Worm (Caenorhabditis elegans): ENCODE measurements around the gene emc-5.

emc-5 gene

ce11 chrII:11467541-11467940, 29.0 kb upstream of the emc-5 start, which contains the start of gene klp-17:
klp-17 (minus strand) TSS chrII:11467641.
- no peak for TF ChIP-seq tbx-2 (tag; optimal IDR thresholded peaks at IDR 0.05)
- no peak for TF ChIP-seq K09A11.1 (tag; optimal IDR thresholded peaks at IDR 0.05; ENCODE audit: insufficient read depth)
- no peak for TF ChIP-seq fkh-10 (GFP tag; optimal IDR thresholded peaks at IDR 0.05)
- no peak for TF ChIP-seq pag-3 (tag; optimal IDR thresholded peaks at IDR 0.05; ENCODE audit: borderline replicate concordance)
- no peak for TF ChIP-seq ets-4 (tag; optimal IDR thresholded peaks at IDR 0.05)
- no peak for TF ChIP-seq odd-2 (tag; optimal IDR thresholded peaks at IDR 0.05)

DNA sequence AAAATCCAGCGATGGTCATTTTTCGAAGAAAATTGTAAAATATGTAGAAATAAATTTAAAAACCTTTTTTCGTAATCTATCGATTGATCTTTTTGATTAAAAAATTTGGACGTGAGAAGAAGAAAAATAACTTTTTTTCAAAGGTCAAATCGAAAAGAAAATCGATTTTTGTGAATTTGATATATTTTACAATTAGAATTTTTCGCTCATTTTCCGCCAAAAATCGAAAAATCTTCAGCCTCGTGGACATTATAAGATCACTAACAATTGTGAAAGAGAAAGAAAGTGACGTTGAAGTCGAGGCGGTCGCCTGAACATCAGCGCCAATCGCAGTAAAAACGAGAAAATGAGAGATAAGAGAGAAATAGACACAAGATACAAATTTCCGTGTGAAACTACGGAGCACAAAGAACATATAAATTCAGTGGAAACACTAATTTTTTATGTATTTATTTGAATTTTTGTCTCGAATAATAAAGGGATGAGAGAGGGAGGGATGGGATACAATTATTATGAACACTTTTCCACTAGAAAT, 26.9 kb upstream of the emc-5 start, which contains the start of gene cisd-1:
Gene cisd-1 (minus strand): TSS at position 51 of the 535 bp plus-strand sequence.
- TF ChIP-seq sdc-2 (tag; optimal IDR thresholded peaks at IDR 0.05) (no peak), nfya-1 (tag; optimal IDR thresholded peaks at IDR 0.05) (no peak), elt-2 (tag; optimal IDR thresholded peaks at IDR 0.05) (no peak), fkh-6 (tag; optimal IDR thresholded peaks at IDR 0.05) (no peak), ceh-31 (tag; optimal IDR thresholded peaks at IDR 0.05) (no peak), madf-2 (tag; optimal IDR thresholded peaks at IDR 0.05) (no peak), unc-3 (GFP tag; conservative IDR thresholded peaks at IDR 0.05) (no peak), unc-3 (tag; optimal IDR thresholded peaks at IDR 0.05) (no peak), ref-2 (tag; optimal IDR thresholded peaks at IDR 0.05) (no peak), ceh-9 (tag; optimal IDR thresholded peaks at IDR 0.05) (no peak), pat-9 (tag; optimal IDR thresholded peaks at IDR 0.05) (no peak), che-1 (tag; optimal IDR thresholded peaks at IDR 0.05) (no peak), unc-42 (tag; optimal IDR thresholded peaks at IDR 0.05) (no peak), fkh-10 (GFP tag; optimal IDR thresholded peaks at IDR 0.05) (no peak), hlh-6 (tag; optimal IDR thresholded peaks at IDR 0.05) (no peak), pha-2 (tag; optimal IDR thresholded peaks at IDR 0.05) (no peak), K09A11.1 (tag; optimal IDR thresholded peaks at IDR 0.05; ENCODE audit: insufficient read depth) (no peak), ceh-19 (GFP tag; optimal IDR thresholded peaks at IDR 0.05) (no peak), ceh-22 (tag; optimal IDR thresholded peaks at IDR 0.05) (no peak), nhr-232 (tag; optimal IDR thresholded peaks at IDR 0.05) (no peak)

DNA sequence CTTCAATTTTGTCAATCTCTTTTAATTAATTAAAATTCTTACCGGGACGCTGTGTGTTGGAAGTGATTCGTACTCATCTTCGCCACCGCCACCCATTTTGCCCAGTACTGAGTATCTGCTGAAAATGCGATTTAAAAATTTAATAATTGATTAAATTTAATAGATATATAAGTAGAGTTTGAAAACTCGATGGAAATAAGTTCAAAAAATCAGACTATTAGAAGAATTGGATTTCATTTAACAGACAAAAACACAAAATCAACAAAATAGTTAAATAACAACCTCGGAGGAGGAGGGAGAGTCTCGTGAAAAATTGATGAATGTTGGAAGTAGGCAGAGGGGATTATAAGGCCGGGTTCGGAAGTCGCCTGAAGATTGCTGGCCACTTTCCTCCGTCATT, 24.7 kb upstream of the emc-5 start, which contains the start of gene mfn-1:
Gene mfn-1 (minus strand): TSS at position 101 of the 400 bp plus-strand sequence.
- TF ChIP-seq che-1 (tag; optimal IDR thresholded peaks at IDR 0.05) (no peak), lin-11 (tag; optimal IDR thresholded peaks at IDR 0.05) (no peak), ceh-19 (GFP tag; optimal IDR thresholded peaks at IDR 0.05) (no peak), T23F11.4 (GFP tag; optimal IDR thresholded peaks at IDR 0.05) (no peak), mec-3 (tag; optimal IDR thresholded peaks at IDR 0.05; ENCODE audit: borderline replicate concordance) (no peak), odd-2 (tag; optimal IDR thresholded peaks at IDR 0.05) (no peak)

- peak; percentile 75 for TF ChIP-seq elt-2 (tag; optimal IDR thresholded peaks at IDR 0.05)
- no peak for TF ChIP-seq ceh-2 (tag; optimal IDR thresholded peaks at IDR 0.05)
Observed at ce11 chrII:11472542-11472941, 24.0 kb upstream of the emc-5 start.

DNA sequence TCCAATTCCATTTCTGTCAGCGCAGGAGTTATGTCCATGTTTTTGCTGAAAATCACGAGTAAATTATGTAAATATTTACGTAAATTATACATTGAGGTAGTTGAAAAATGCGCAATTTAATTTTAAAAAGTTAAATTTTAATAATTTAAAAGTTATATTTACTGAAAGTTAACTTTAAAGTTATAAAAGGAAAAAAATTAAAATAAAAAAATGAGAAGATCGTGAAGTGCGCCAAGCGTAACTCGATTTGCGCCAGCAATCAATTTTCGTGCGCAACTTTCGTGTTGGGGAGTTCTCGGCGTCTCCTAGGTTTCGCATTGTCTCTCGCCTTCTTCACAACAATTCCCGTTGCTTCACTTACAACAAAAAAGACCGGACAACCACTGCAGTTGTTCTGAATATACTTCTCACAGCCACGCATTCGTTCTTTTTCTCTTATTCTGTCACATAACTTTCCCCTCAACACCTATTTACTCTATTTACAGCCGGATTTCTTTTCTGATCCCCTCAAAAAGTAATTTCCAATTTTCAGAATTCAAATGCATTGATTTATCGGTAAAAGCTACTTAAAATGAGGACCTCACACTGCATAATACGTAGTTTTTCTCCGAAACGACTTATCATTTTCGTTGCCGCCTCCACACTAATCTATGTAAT, 22.9 kb upstream of the emc-5 start, which contains the start of the genes metl-1 and W02B12.11:
Gene metl-1 (minus strand): TSS at position 51 of the 657 bp plus-strand sequence.
Gene W02B12.11 (plus strand): TSS at position 337 of the 657 bp plus-strand sequence.
- TF ChIP-seq C08G9.2 (tag; optimal IDR thresholded peaks at IDR 0.05), result no peak
- peak; percentile 49 for TF ChIP-seq ref-2 (tag; optimal IDR thresholded peaks at IDR 0.05)
- no peak for TF ChIP-seq pha-4 (tag; optimal IDR thresholded peaks at IDR 0.05)
- no peak for TF ChIP-seq ztf-16 (tag; optimal IDR thresholded peaks at IDR 0.05)
- TF ChIP-seq zip-5 (tag; optimal IDR thresholded peaks at IDR 0.05), result no peak
- no peak for TF ChIP-seq ceh-22 (tag; optimal IDR thresholded peaks at IDR 0.05)
- TF ChIP-seq pha-2 (tag; optimal IDR thresholded peaks at IDR 0.05), result peak; percentile 31
- peak; percentile 13 for TF ChIP-seq che-1 (tag; optimal IDR thresholded peaks at IDR 0.05)
- TF ChIP-seq eyg-1 (tag; optimal IDR thresholded peaks at IDR 0.05), result no peak
- TF ChIP-seq lin-11 (tag; optimal IDR thresholded peaks at IDR 0.05), result peak; percentile 20
- TF ChIP-seq sox-2 (GFP tag; IDR thresholded peaks at IDR 0.05), result peak; percentile 50
- TF ChIP-seq lim-6 (tag; optimal IDR thresholded peaks at IDR 0.05), result no peak
- no peak for TF ChIP-seq elt-4 (tag; optimal IDR thresholded peaks at IDR 0.05)
- TF ChIP-seq ceh-48 (tag; optimal IDR thresholded peaks at IDR 0.05), result peak; percentile 14
- no peak for TF ChIP-seq F13H6.1 (tag; optimal IDR thresholded peaks at IDR 0.05)
- TF ChIP-seq C38D4.7 (GFP tag; optimal IDR thresholded peaks at IDR 0.05), result no peak
- TF ChIP-seq dve-1 (tag; optimal IDR thresholded peaks at IDR 0.05), result no peak
- no peak for TF ChIP-seq ama-1 (optimal IDR thresholded peaks at IDR 0.05)
- peak; percentile 43 for TF ChIP-seq ceh-31 (tag; optimal IDR thresholded peaks at IDR 0.05)
- no peak for TF ChIP-seq hlh-13 (GFP tag; optimal IDR thresholded peaks at IDR 0.05)
- peak; percentile 63 for TF ChIP-seq madf-2 (tag; optimal IDR thresholded peaks at IDR 0.05)
- TF ChIP-seq nfya-1 (tag; optimal IDR thresholded peaks at IDR 0.05), result peak; percentile 62
- no peak for TF ChIP-seq ceh-45 (GFP tag; IDR thresholded peaks at IDR 0.05)
